Fruit fly (Drosophila melanogaster) whole organism, adult: ENCODE results near the gene onecut.

Experiments
- CG11617 ChIP-seq: fragments of 200-800 bp; sonication (Bioruptor generic); optimal IDR thresholded peaks from 2 replicates; lab custom pipeline; 2017; ENCODE audit warnings: mild to moderate bottlenecking, missing biosample characterization, missing genetic modification reagents, missing genetic modification characterization
- CG12768 ChIP-seq: fragments of 200-800 bp; sonication (Bioruptor generic); optimal IDR thresholded peaks from 2 replicates; lab custom pipeline; 2017; ENCODE audit warnings: missing biosample characterization, missing genetic modification characterization, mild to moderate bottlenecking, moderate library complexity, missing genetic modification reagents
- CG14711 ChIP-seq: fragments of 200-800 bp; sonication (Bioruptor generic); optimal IDR thresholded peaks from 2 replicates; lab custom pipeline; 2018; ENCODE audit warnings: missing biosample characterization, mild to moderate bottlenecking, missing genetic modification characterization, moderate library complexity
- CG1620 ChIP-seq: fragments of 200-800 bp; sonication (Bioruptor generic); optimal IDR thresholded peaks from 2 replicates; lab custom pipeline; 2016; ENCODE audit warnings: missing biosample characterization, missing genetic modification characterization
- CG33017 ChIP-seq: fragments of 200-800 bp; sonication (Bioruptor generic); optimal IDR thresholded peaks from 2 replicates; lab custom pipeline; 2018; ENCODE audit warnings: missing biosample characterization, mild to moderate bottlenecking, missing genetic modification characterization, moderate library complexity
- CG7101 ChIP-seq: fragments of 200-800 bp; sonication (Bioruptor generic); optimal IDR thresholded peaks from 2 replicates; lab custom pipeline; 2018; ENCODE audit warnings: missing biosample characterization, mild to moderate bottlenecking, missing genetic modification characterization, moderate library complexity
- Crg-1 ChIP-seq: fragments of 200-800 bp; sonication (Bioruptor generic); optimal IDR thresholded peaks from 2 replicates; lab custom pipeline; 2016; ENCODE audit warnings: missing biosample characterization, missing genetic modification characterization
- Hr96 ChIP-seq: fragments of 200-800 bp; sonication (Bioruptor generic); optimal IDR thresholded peaks from 2 replicates; lab custom pipeline; 2016; ENCODE audit warnings: missing biosample characterization, missing genetic modification characterization
- Mnt ChIP-seq: fragments of 200-800 bp; sonication (Bioruptor generic); optimal IDR thresholded peaks from 2 replicates; lab custom pipeline; 2016; ENCODE audit warnings: missing biosample characterization, mild to moderate bottlenecking, missing genetic modification characterization
- cic ChIP-seq: fragments of 200-800 bp; sonication (Bioruptor generic); optimal IDR thresholded peaks from 2 replicates; lab custom pipeline; 2017; ENCODE audit warnings: missing biosample characterization, mild to moderate bottlenecking, missing genetic modification characterization, moderate library complexity
- kay ChIP-seq: fragments of 200-800 bp; sonication (Bioruptor generic); peaks from one replicate; lab custom pipeline; 2016; ENCODE audit warnings: missing biosample characterization, missing genetic modification characterization, borderline replicate concordance
- ovo ChIP-seq: fragments of 200-800 bp; sonication (Bioruptor generic); optimal IDR thresholded peaks from 2 replicates; lab custom pipeline; 2016; ENCODE audit warnings: missing biosample characterization, missing genetic modification characterization

DNA sequence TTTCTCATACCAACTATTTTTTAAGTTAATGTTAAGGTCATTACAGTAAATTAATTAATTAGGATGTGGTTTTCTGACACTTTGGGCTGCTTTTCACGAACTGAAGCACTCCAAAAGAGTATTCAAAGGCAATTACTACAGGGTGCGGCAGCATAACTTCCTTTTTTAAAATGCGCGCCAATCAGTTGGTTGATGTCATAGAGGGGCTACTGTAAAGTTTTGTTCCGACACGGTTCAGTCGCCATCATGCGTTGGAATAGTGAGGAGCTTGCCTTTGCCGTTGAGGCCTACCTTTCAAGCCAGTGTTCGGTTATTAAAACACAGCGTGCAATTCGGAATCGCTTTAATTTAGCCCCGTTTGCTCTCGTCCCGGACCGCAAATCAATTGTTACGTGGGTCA is 39.9 kb upstream of the onecut start:
- TF ChIP-seq CG14711 (no peak), CG11617 (GFP tag; lab: Kevin White, UChicago) (no peak), kay (GFP tag; lab: Kevin White, UChicago) (no peak), CG7101 (tag; lab: Kevin White, UChicago) (no peak), CG12768 (GFP tag; lab: Kevin White, UChicago) (no peak), Hr96 (GFP tag; lab: Kevin White, UChicago) (no peak), Crg-1 (GFP tag; lab: Kevin White, UChicago) (no peak), CG33017 (no peak), ovo (GFP tag; lab: Kevin White, UChicago) (no peak), Mnt (GFP tag; lab: Kevin White, UChicago) (no peak), CG1620 (no peak), cic (GFP tag; lab: Kevin White, UChicago) (no peak)
